Fruit fly (Drosophila melanogaster): ENCODE measurements around the gene CG7841.

Gene CG7841

DNA sequence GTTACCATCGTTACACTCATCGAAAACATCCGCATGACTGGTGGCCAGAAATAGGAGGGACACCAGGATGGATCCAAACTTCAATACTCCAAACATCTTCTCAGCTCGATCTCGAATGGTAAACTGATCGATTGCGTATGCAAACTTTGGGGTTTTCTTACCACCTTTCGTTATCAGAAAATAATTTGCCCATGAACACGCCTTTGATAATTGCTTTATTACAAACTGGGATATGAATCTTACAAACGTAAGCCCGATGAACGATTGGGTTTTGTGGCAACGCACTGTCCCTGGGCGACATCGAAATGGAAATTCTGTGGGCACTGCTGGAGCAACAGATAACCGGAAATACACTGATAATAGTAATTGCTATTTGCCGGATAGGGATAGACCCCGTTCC lies 18.7 kb upstream of the CG7841 start, which contains the start of gene CG33985:
CG33985 (minus strand) TSS at position 101 of the 400 bp plus-strand sequence.
- TF ChIP-seq Mnt (GFP tag; optimal IDR thresholded peaks at IDR 0.05) (no peak), CG7101 (tag; optimal IDR thresholded peaks at IDR 0.05) (no peak), CG33017 (tag; optimal IDR thresholded peaks at IDR 0.05) (no peak), CG1620 (GFP tag; optimal IDR thresholded peaks at IDR 0.05) (no peak), Clk (GFP tag; optimal IDR thresholded peaks at IDR 0.05) (no peak), cnc (optimal IDR thresholded peaks at IDR 0.05) (no peak), Hr96 (GFP tag; optimal IDR thresholded peaks at IDR 0.05) (no peak), CG7045 (GFP tag; optimal IDR thresholded peaks at IDR 0.05) (no peak), CG12768 (GFP tag; optimal IDR thresholded peaks at IDR 0.05) (no peak), ovo (GFP tag; optimal IDR thresholded peaks at IDR 0.05) (no peak), CG11617 (GFP tag; optimal IDR thresholded peaks at IDR 0.05) (no peak), pad (GFP tag; optimal IDR thresholded peaks at IDR 0.05) (no peak), cic (GFP tag; optimal IDR thresholded peaks at IDR 0.05) (no peak), CG14711 (tag; optimal IDR thresholded peaks at IDR 0.05) (no peak), bab1 (GFP tag; optimal IDR thresholded peaks at IDR 0.05) (no peak), toe (GFP tag; optimal IDR thresholded peaks at IDR 0.05) (no peak), kay (GFP tag; ENCODE audit: borderline replicate concordance) (no peak), tj (GFP tag; optimal IDR thresholded peaks at IDR 0.05) (no peak), Crg-1 (GFP tag; optimal IDR thresholded peaks at IDR 0.05) (no peak), CG5204 (GFP tag; optimal IDR thresholded peaks at IDR 0.05) (no peak)

dm6 chr3L:15525153-15525552 lies 17.1 kb upstream of the CG7841 start, which contains the start of gene CG33986:
Gene CG33986, minus strand, starts transcription at chr3L:15525253.
- no peak for TF ChIP-seq Crg-1 (GFP tag; optimal IDR thresholded peaks at IDR 0.05)
- TF ChIP-seq kay (GFP tag; ENCODE audit: borderline replicate concordance), result no peak

dm6 chr3L:15523806-15524346 lies 15.8 kb upstream of the CG7841 start, which contains the start of gene CG7945:
Gene CG7945, minus strand, starts transcription at chr3L:15524137.
- peak; percentile 70 for TF ChIP-seq bab1 (GFP tag; optimal IDR thresholded peaks at IDR 0.05)
- TF ChIP-seq CG14711 (tag; optimal IDR thresholded peaks at IDR 0.05), result no peak
- TF ChIP-seq CG12768 (GFP tag; optimal IDR thresholded peaks at IDR 0.05), result no peak
- TF ChIP-seq kay (GFP tag; ENCODE audit: borderline replicate concordance), result peak; percentile 8

dm6 chr3L:15520320-15520719 lies 12.3 kb upstream of the CG7841 start, which contains the start of gene yellow-k:
Gene yellow-k, plus strand, starts transcription at chr3L:15520620.
- TF ChIP-seq tj (GFP tag; optimal IDR thresholded peaks at IDR 0.05) (peak; percentile 82), Mnt (GFP tag; optimal IDR thresholded peaks at IDR 0.05) (no peak), cic (GFP tag; optimal IDR thresholded peaks at IDR 0.05) (no peak), CG7101 (tag; optimal IDR thresholded peaks at IDR 0.05) (no peak), CG11617 (GFP tag; optimal IDR thresholded peaks at IDR 0.05) (no peak), kay (GFP tag; ENCODE audit: borderline replicate concordance) (no peak), Crg-1 (GFP tag; optimal IDR thresholded peaks at IDR 0.05) (no peak), bab1 (GFP tag; optimal IDR thresholded peaks at IDR 0.05) (peak; percentile 7), CG12768 (GFP tag; optimal IDR thresholded peaks at IDR 0.05) (no peak), Clk (GFP tag; optimal IDR thresholded peaks at IDR 0.05) (no peak), CG1620 (GFP tag; optimal IDR thresholded peaks at IDR 0.05) (no peak), CG5204 (GFP tag; optimal IDR thresholded peaks at IDR 0.05) (no peak)

- no peak for TF ChIP-seq Mnt (GFP tag; optimal IDR thresholded peaks at IDR 0.05)
- TF ChIP-seq cnc (optimal IDR thresholded peaks at IDR 0.05), result no peak
- no peak for TF ChIP-seq toe (GFP tag; optimal IDR thresholded peaks at IDR 0.05)
- no peak for TF ChIP-seq CG11617 (GFP tag; optimal IDR thresholded peaks at IDR 0.05)
- no peak for TF ChIP-seq CG7101 (tag; optimal IDR thresholded peaks at IDR 0.05)
- TF ChIP-seq CG12768 (GFP tag; optimal IDR thresholded peaks at IDR 0.05), result no peak
- no peak for TF ChIP-seq CG14711 (tag; optimal IDR thresholded peaks at IDR 0.05)
- TF ChIP-seq Hr96 (GFP tag; optimal IDR thresholded peaks at IDR 0.05), result no peak
- TF ChIP-seq cic (GFP tag; optimal IDR thresholded peaks at IDR 0.05), result no peak
- TF ChIP-seq pad (GFP tag; optimal IDR thresholded peaks at IDR 0.05), result no peak
Observed at dm6 chr3L:15519920-15520319, 11.9 kb upstream of the CG7841 start.

DNA sequence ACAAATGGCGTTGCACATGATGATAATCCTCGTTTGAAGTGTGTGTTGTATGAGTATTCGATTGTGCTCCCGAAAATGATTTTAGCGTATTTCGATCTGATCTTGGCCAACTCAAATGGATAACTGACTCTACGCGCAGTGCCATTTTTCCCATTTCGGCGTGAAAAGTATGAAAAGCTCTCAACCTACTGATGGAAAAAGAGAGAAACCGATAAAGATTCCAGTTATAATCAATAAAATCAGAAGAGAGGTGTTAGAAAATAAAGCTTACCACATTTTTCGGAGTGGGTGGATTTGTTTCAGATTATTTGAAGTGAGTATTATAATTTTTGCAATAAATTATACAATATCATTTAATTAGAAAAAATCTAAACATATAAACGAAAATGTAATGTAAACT lies 11.4 kb upstream of the CG7841 start, which contains the start of gene mex1:
mex1 (minus strand) TSS at position 101 of the 400 bp plus-strand sequence.
- TF ChIP-seq CG5204 (GFP tag; optimal IDR thresholded peaks at IDR 0.05), result no peak
- TF ChIP-seq kay (GFP tag; ENCODE audit: borderline replicate concordance), result no peak
- no peak for TF ChIP-seq pad (GFP tag; optimal IDR thresholded peaks at IDR 0.05)
- TF ChIP-seq CG7045 (GFP tag; optimal IDR thresholded peaks at IDR 0.05), result no peak
- TF ChIP-seq tj (GFP tag; optimal IDR thresholded peaks at IDR 0.05), result no peak
- TF ChIP-seq Clk (GFP tag; optimal IDR thresholded peaks at IDR 0.05), result no peak

DNA sequence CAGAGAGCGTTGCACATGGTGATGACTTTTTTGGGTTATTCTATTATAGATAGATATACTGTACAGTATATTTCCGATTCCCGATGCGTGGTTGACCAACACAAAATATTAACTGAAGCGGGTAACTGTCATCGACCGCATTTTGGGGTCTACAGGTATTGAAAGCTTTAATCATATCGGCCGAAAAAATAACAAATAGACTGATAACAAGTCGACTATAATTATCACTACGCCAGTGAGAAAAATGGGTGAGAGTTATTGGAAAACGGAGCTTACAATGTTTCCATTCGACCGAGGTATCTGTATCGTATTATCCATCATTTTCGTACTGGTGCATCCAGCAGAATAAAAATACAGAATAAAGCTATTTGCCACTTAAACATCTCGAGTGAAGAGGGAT lies 10.3 kb upstream of the CG7841 start:
- TF ChIP-seq cic (GFP tag; optimal IDR thresholded peaks at IDR 0.05) (peak; percentile 33), kay (GFP tag; ENCODE audit: borderline replicate concordance) (peak; percentile 8), Hr96 (GFP tag; optimal IDR thresholded peaks at IDR 0.05) (no peak), CG33017 (tag; optimal IDR thresholded peaks at IDR 0.05) (no peak), Mnt (GFP tag; optimal IDR thresholded peaks at IDR 0.05) (peak; percentile 35)

Measured in whole organism, adult.